Worm (Caenorhabditis elegans) whole organism, L1 larva: ENCODE measurements around the gene ZC262.4.

Experiments
- C04F5.9 ChIP-seq: sonication (generic microtip); optimal IDR thresholded peaks from 2 replicates; lab custom pipeline; 2016; ENCODE audit warnings: missing genetic modification characterization, missing compliant biosample characterization
- C34B4.2 ChIP-seq: sonication (generic microtip); optimal IDR thresholded peaks from 2 replicates; lab custom pipeline; 2017; ENCODE audit warnings: mild to moderate bottlenecking, missing genetic modification characterization, missing compliant biosample characterization
- F16B12.6 ChIP-seq: fragments of 150-350 bp; optimal IDR thresholded peaks from 2 replicates; lab custom pipeline; 2014; ENCODE audit warnings: missing biosample characterization, missing genetic modification characterization
- aha-1 ChIP-seq: fragments of 150-350 bp; optimal IDR thresholded peaks from 2 replicates; lab custom pipeline; 2014; ENCODE audit warnings: missing biosample characterization, missing genetic modification characterization
- alr-1 ChIP-seq: fragments of 200-800 bp; sonication (Bioruptor generic); optimal IDR thresholded peaks from 2 replicates; lab custom pipeline; 2018; ENCODE audit warnings: borderline replicate concordance, mild to moderate bottlenecking, missing genetic modification characterization, missing compliant biosample characterization
- blmp-1 ChIP-seq: fragments of 150-350 bp; optimal IDR thresholded peaks from 2 replicates; lab custom pipeline; 2014; ENCODE audit warnings: missing biosample characterization, missing genetic modification characterization
- ceh-8 ChIP-seq: fragments of 200-800 bp; sonication (Bioruptor generic); optimal IDR thresholded peaks from 2 replicates; lab custom pipeline; 2018; ENCODE audit warnings: mild to moderate bottlenecking, missing genetic modification characterization, moderate library complexity, missing compliant biosample characterization
- ceh-82 ChIP-seq, 3 experiments: fragments of 150-350 bp in 1 of 3; sonication (generic microtip) in 2 of 3; optimal IDR thresholded peaks; 2 replicates each; lab custom pipeline; 2014 to 2017; ENCODE audit warnings: missing biosample characterization in 3 of 3, missing genetic modification characterization in 3 of 3
- ceh-88 ChIP-seq: fragments of 200-800 bp; sonication (Bioruptor generic); IDR thresholded peaks from 2 replicates; pipeline ENCODE4 v1.3.6; 2022; ENCODE audit warnings: missing genetic modification characterization, missing compliant biosample characterization
- ceh-90 ChIP-seq: sonication (generic microtip); optimal IDR thresholded peaks from 2 replicates; lab custom pipeline; 2016; ENCODE audit warnings: missing genetic modification characterization, missing compliant biosample characterization
- dpl-1 ChIP-seq, 3 experiments: fragments of 150-350 bp in 2 of 3; sonication (generic microtip) in 1 of 3; optimal IDR thresholded peaks; 2 replicates each; lab custom pipeline; 2014 to 2017; ENCODE audit warnings: missing biosample characterization in 3 of 3, missing genetic modification characterization in 3 of 3, missing genetic modification reagents in 3 of 3
- dsc-1 ChIP-seq: sonication (generic microtip); optimal IDR thresholded peaks from 2 replicates; lab custom pipeline; 2016; ENCODE audit warnings: mild to moderate bottlenecking, missing genetic modification characterization, missing compliant biosample characterization
- efl-1 ChIP-seq, 4 experiments: fragments of 150-350 bp; optimal IDR thresholded peaks in 3 of 4; peaks in 1 of 4; 1 replicate in 1 of 4; 2 replicates in 3 of 4; lab custom pipeline; 2014; ENCODE audit warnings: missing biosample characterization in 2 of 4, missing genetic modification characterization in 2 of 4, missing genetic modification reagents in 2 of 4
- egl-27 ChIP-seq, 2 experiments: fragments of 150-350 bp in 1 of 2; sonication (generic microtip); optimal IDR thresholded peaks; 3 replicates each; lab custom pipeline; 2017 to 2018; ENCODE audit warnings: missing biosample characterization in 2 of 2, missing genetic modification characterization in 2 of 2, missing genetic modification reagents in 2 of 2
- elt-3 ChIP-seq, 6 experiments: fragments of 150-350 bp in 1 of 6; sonication (generic microtip); optimal IDR thresholded peaks; 2 replicates each; lab custom pipeline; 2017 to 2018; ENCODE audit warnings: missing biosample characterization in 6 of 6, missing genetic modification characterization in 6 of 6, inconsistent platforms in 1 of 6
- fkh-10 ChIP-seq: sonication (generic microtip); optimal IDR thresholded peaks from 2 replicates; lab custom pipeline; 2017; ENCODE audit warnings: missing biosample characterization, missing genetic modification reagents, missing genetic modification characterization
- fkh-4 ChIP-seq: sonication (generic microtip); optimal IDR thresholded peaks from 2 replicates; lab custom pipeline; 2016; ENCODE audit warnings: missing compliant biosample characterization, missing genetic modification characterization, borderline replicate concordance
- hlh-4 ChIP-seq: sonication (generic microtip); optimal IDR thresholded peaks from 2 replicates; lab custom pipeline; 2016; ENCODE audit warnings: mild to moderate bottlenecking, missing genetic modification characterization, missing compliant biosample characterization
- isw-1 ChIP-seq: fragments of 200-800 bp; sonication (Bioruptor generic); IDR thresholded peaks from 2 replicates; pipeline ENCODE4 v1.3.6; 2022; ENCODE audit warnings: missing genetic modification characterization, missing compliant biosample characterization
- lin-13 ChIP-seq: fragments of 150-350 bp; optimal IDR thresholded peaks from 2 replicates; lab custom pipeline; 2014; ENCODE audit warnings: missing biosample characterization, missing genetic modification reagents, missing genetic modification characterization
- lin-35 ChIP-seq, 2 experiments: fragments of 150-350 bp; optimal IDR thresholded peaks; 2 replicates each; lab custom pipeline; 2014; ENCODE audit warnings: missing biosample characterization in 2 of 2, missing genetic modification characterization in 2 of 2, missing genetic modification reagents in 2 of 2
- lin-39 ChIP-seq: fragments of 150-350 bp; optimal IDR thresholded peaks from 2 replicates; lab custom pipeline; 2014; ENCODE audit warnings: missing biosample characterization, missing genetic modification reagents, missing genetic modification characterization
- lsy-2 ChIP-seq, 2 experiments: fragments of 150-350 bp; optimal IDR thresholded peaks; 2 replicates each; lab custom pipeline; 2014; ENCODE audit warnings: missing biosample characterization in 2 of 2, missing genetic modification characterization in 2 of 2
- mab-9 ChIP-seq: fragments of 200-800 bp; sonication (Bioruptor generic); IDR thresholded peaks from 2 replicates; pipeline ENCODE4 v1.3.6; 2022; ENCODE audit warnings: missing genetic modification reagents, missing genetic modification characterization, missing compliant biosample characterization
- mef-2 ChIP-seq: fragments of 150-350 bp; optimal IDR thresholded peaks from 2 replicates; lab custom pipeline; 2014; ENCODE audit warnings: missing biosample characterization, missing genetic modification characterization
- nhr-11 ChIP-seq: fragments of 150-350 bp; optimal IDR thresholded peaks from 2 replicates; lab custom pipeline; 2014; ENCODE audit warnings: missing biosample characterization, missing genetic modification characterization
- nhr-12 ChIP-seq: sonication (generic microtip); optimal IDR thresholded peaks from 2 replicates; lab custom pipeline; 2017; ENCODE audit warnings: missing biosample characterization, missing genetic modification characterization
- nhr-19 ChIP-seq: fragments of 200-800 bp; sonication (Bioruptor generic); conservative IDR thresholded peaks from 2 replicates; pipeline ENCODE4 v1.3.6; 2022; ENCODE audit warnings: missing genetic modification characterization, missing compliant biosample characterization
- nhr-20 ChIP-seq: sonication (generic microtip); optimal IDR thresholded peaks from 2 replicates; lab custom pipeline; 2016; ENCODE audit warnings: mild to moderate bottlenecking, missing genetic modification characterization, missing compliant biosample characterization
- nhr-237 ChIP-seq: fragments of 150-350 bp; optimal IDR thresholded peaks from 2 replicates; lab custom pipeline; 2014; ENCODE audit warnings: missing biosample characterization, missing genetic modification characterization
- nhr-28 ChIP-seq: fragments of 150-350 bp; optimal IDR thresholded peaks from 2 replicates; lab custom pipeline; 2014; ENCODE audit warnings: missing biosample characterization, missing genetic modification characterization
- nhr-47 ChIP-seq: sonication (generic microtip); optimal IDR thresholded peaks from 2 replicates; lab custom pipeline; 2016; ENCODE audit warnings: mild to moderate bottlenecking, missing genetic modification characterization, moderate library complexity, missing compliant biosample characterization
- nhr-85 ChIP-seq: sonication (generic microtip); peaks from one replicate; lab custom pipeline; 2016; ENCODE audit warnings: missing genetic modification characterization, inconsistent platforms, missing compliant biosample characterization
- pag-3 ChIP-seq: sonication (generic microtip); optimal IDR thresholded peaks from 2 replicates; lab custom pipeline; 2017; ENCODE audit warnings: missing genetic modification characterization, mild to moderate bottlenecking, missing compliant biosample characterization, antibody characterized with exemption, borderline replicate concordance; ENCODE audit not compliant: insufficient read depth
- pax-3 ChIP-seq: fragments of 200-800 bp; sonication (Bioruptor generic); optimal IDR thresholded peaks from 2 replicates; lab custom pipeline; 2018; ENCODE audit warnings: mild to moderate bottlenecking, missing genetic modification characterization, moderate library complexity, missing compliant biosample characterization
- pqm-1 ChIP-seq: sonication (generic microtip); optimal IDR thresholded peaks from 3 replicates; lab custom pipeline; 2017; ENCODE audit warnings: missing biosample characterization, missing genetic modification characterization
- rnt-1 ChIP-seq: sonication (generic microtip); optimal IDR thresholded peaks from 2 replicates; lab custom pipeline; 2016; ENCODE audit warnings: mild to moderate bottlenecking, missing genetic modification characterization, moderate library complexity, missing compliant biosample characterization
- skn-1 ChIP-seq: fragments of 150-350 bp; optimal IDR thresholded peaks from 2 replicates; lab custom pipeline; 2014; ENCODE audit warnings: missing biosample characterization, missing genetic modification characterization
- sox-4 ChIP-seq: sonication (generic microtip); optimal IDR thresholded peaks from 2 replicates; lab custom pipeline; 2016; ENCODE audit warnings: missing genetic modification characterization, missing compliant biosample characterization
- unc-62 ChIP-seq: fragments of 150-350 bp; optimal IDR thresholded peaks from 2 replicates; lab custom pipeline; 2014; ENCODE audit warnings: missing biosample characterization, missing genetic modification reagents, missing genetic modification characterization
- unc-86 ChIP-seq: sonication (generic microtip); optimal IDR thresholded peaks from 2 replicates; lab custom pipeline; 2016; ENCODE audit warnings: missing genetic modification characterization, missing compliant biosample characterization
- zip-4 ChIP-seq: fragments of 200-800 bp; sonication (Bioruptor generic); optimal IDR thresholded peaks from 2 replicates; lab custom pipeline; 2018; ENCODE audit warnings: mild to moderate bottlenecking, missing genetic modification characterization, moderate library complexity, missing compliant biosample characterization
- ztf-11 ChIP-seq, 2 experiments: sonication (generic microtip); optimal IDR thresholded peaks; 2 replicates each; lab custom pipeline; 2016 to 2017; ENCODE audit warnings: missing genetic modification characterization in 2 of 2, missing biosample characterization in 1 of 2, missing compliant biosample characterization in 1 of 2

Gene ZC262.4

DNA sequence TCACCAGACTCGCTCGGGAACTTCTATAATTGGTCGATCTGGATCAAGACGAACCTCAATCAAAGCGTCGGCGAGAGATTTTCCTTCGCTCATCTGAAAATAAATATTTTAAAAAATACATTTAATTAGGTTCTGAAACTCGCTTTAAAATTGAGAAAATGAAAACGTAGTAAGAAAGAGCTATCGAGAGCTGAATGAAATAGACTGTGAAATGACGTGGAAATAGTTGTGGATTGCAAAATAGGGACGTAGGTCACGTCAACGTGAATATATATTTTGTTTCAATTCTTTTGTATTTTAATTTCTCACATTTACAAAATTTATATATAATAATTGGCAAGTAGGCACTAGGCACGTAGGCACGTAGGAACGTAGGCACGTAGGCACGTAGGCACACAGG lies at the start of gene ZC262.4:
Gene ZC262.4 (minus strand): TSS at position 101 of the 400 bp plus-strand sequence.
- no peak for TF ChIP-seq pag-3 (tag; lab: Kevin White, UChicago)
- no peak for TF ChIP-seq nhr-20 (tag; lab: Kevin White, UChicago)
- TF ChIP-seq nhr-47 (tag; lab: Kevin White, UChicago): no peak
- TF ChIP-seq unc-86 (tag; lab: Kevin White, UChicago): no peak
- no peak for TF ChIP-seq egl-27 (tag; optimal IDR thresholded peaks at IDR 0.05; lab: Kevin White, UChicago)
- no peak for TF ChIP-seq F16B12.6
- TF ChIP-seq alr-1: no peak
- TF ChIP-seq mab-9 (GFP tag; lab: Robert Waterston, UW): no peak
- TF ChIP-seq lsy-2 (tag; optimal IDR thresholded peaks at IDR 0.05; lab: Kevin White, UChicago): no peak
- TF ChIP-seq skn-1: no peak
- TF ChIP-seq ceh-88: no peak
- no peak for TF ChIP-seq pqm-1
- TF ChIP-seq dpl-1 (GFP tag; optimal IDR thresholded peaks at IDR 0.05; lab: Kevin White, UChicago): no peak
- TF ChIP-seq nhr-12 (tag; lab: Kevin White, UChicago): no peak
- TF ChIP-seq ztf-11 (tag; optimal IDR thresholded peaks at IDR 0.05; lab: Kevin White, UChicago): no peak
- no peak for TF ChIP-seq mef-2 (tag; lab: Kevin White, UChicago)

DNA sequence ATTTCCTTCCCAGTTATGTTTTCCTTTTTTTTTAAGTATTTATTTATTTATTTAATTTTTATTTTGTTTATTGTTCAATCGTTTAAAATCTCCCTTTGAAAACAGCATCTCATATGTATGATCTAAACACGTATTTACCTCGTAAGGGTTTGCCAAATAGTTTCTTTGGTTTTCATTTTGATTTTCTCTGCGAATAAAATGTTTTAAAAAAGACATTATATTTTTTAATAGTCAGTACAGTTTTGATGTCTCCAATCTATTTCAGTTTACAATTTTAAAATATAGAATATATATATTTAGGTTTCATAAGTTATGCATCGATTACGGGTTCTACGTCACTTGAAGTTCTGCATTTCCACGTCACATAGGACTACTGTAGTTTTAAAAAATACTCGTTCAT lies 46.3 kb upstream of the ZC262.4 start, which contains the start of gene R05D3.12:
Gene R05D3.12 (plus strand): TSS at position 301 of the 400 bp plus-strand sequence.
- no peak for TF ChIP-seq ceh-82 (tag; optimal IDR thresholded peaks at IDR 0.05; lab: Kevin White, UChicago)
- no peak for TF ChIP-seq C04F5.9 (tag; lab: Kevin White, UChicago)
- no peak for TF ChIP-seq nhr-47 (tag; lab: Kevin White, UChicago)
- TF ChIP-seq unc-62 (GFP tag; lab: Kevin White, UChicago): no peak
- TF ChIP-seq rnt-1: no peak
- TF ChIP-seq lin-39 (tag; lab: Kevin White, UChicago): no peak
- no peak for TF ChIP-seq dpl-1 (GFP tag; optimal IDR thresholded peaks at IDR 0.05; lab: Kevin White, UChicago)

DNA sequence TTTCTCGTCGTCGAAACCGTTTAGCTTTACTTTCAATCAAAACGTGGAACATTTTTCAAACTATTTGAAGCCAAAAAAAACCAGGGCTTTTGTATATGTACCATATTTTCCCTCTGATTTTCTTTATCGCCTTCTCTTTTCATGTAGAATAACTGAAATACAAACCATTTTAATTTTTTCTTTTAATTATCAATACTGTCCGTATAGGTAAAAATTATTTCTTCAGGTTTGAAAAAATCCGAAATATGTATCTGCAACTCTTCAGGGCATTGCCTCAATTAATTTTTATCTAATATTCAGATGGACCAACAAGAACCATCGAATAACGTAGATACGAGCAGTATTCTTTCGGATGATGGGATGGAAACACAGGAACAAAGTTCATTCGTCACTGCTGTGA lies 40.7 kb upstream of the ZC262.4 start, which contains the start of gene met-2:
Gene met-2 (plus strand): TSS at position 301 of the 400 bp plus-strand sequence.
- TF ChIP-seq pax-3 (tag; lab: Kevin White, UChicago) (no peak), hlh-4 (no peak), elt-3 (tag; optimal IDR thresholded peaks at IDR 0.05; lab: Kevin White, UChicago) (no peak), efl-1 (optimal IDR thresholded peaks at IDR 0.05; lab: Kevin White, UChicago) (no peak), efl-1 (GFP tag; optimal IDR thresholded peaks at IDR 0.05 in 1 of 2; lab: Kevin White, UChicago) (peak in 1 of 2 experiments; percentile 26)

DNA sequence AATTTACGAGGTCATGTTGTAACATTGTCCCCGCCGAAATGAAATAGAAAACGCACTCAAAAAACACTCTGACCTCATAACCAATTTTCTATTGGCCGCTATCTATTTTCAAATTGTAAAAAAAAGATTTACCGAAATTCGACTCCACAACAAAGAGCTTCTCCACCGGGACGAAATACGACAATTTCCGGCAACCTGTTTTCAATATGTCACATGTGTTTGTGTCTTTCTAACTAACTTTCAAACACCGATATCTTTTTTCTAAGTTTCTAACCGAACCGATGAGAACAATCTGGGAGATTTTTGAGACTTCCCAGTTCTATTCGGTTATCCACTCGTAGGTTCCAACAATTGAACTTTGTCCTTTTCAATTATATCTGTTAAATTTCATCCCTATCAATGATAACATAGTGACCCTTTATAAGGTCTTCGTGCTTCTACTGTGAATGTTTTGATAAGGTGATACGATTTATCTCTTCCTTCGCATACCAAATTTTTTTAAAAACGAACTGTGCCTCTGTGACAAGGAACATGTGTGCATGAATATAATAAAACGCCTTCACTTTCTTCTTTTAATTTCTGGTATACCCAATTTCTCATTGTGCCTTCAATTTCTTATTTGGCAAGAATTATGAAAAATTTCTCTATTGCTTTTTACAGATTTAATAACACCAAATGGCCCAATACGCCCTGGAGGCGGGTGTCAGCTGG lies 37.4 kb upstream of the ZC262.4 start, which contains the start of gene lmbr-1:
Gene lmbr-1 (plus strand): TSS at position 661 of the 711 bp plus-strand sequence.
- no peak for TF ChIP-seq ceh-90 (tag; lab: Kevin White, UChicago)
- TF ChIP-seq lin-13 (GFP tag; lab: Kevin White, UChicago): no peak
- TF ChIP-seq lin-35 (GFP tag; optimal IDR thresholded peaks at IDR 0.05; lab: Kevin White, UChicago): no peak
- peak; percentile 13 for TF ChIP-seq nhr-85 (tag; lab: Kevin White, UChicago)
- no peak for TF ChIP-seq sox-4 (tag; lab: Kevin White, UChicago)
- TF ChIP-seq ceh-88: no peak
- peak; percentile 93 for TF ChIP-seq dsc-1 (tag; lab: Kevin White, UChicago)
- TF ChIP-seq nhr-11 (tag; lab: Kevin White, UChicago): no peak
- no peak for TF ChIP-seq aha-1 (tag; lab: Kevin White, UChicago)
- TF ChIP-seq lsy-2 (tag; optimal IDR thresholded peaks at IDR 0.05; lab: Kevin White, UChicago): no peak
- no peak for TF ChIP-seq nhr-19
- TF ChIP-seq mef-2 (tag; lab: Kevin White, UChicago): no peak
- TF ChIP-seq blmp-1 (tag; lab: Kevin White, UChicago): peak; percentile 25
- no peak for TF ChIP-seq ceh-82 (tag; optimal IDR thresholded peaks at IDR 0.05; lab: Kevin White, UChicago)
- TF ChIP-seq zip-4 (GFP tag; lab: Kevin White, UChicago): no peak
- TF ChIP-seq fkh-4 (tag; lab: Kevin White, UChicago): peak; percentile 58
- TF ChIP-seq fkh-10 (GFP tag; lab: Kevin White, UChicago): no peak
- TF ChIP-seq ceh-8 (GFP tag; lab: Kevin White, UChicago): no peak
- TF ChIP-seq nhr-20 (tag; lab: Kevin White, UChicago): no peak
- TF ChIP-seq hlh-4: no peak
- TF ChIP-seq efl-1 (optimal IDR thresholded peaks at IDR 0.05; lab: Kevin White, UChicago): no peak
- TF ChIP-seq efl-1 (GFP tag; optimal IDR thresholded peaks at IDR 0.05 in 1 of 2; lab: Kevin White, UChicago): peak in 1 of 2 experiments; percentile 46
- TF ChIP-seq C34B4.2: no peak
- TF ChIP-seq nhr-237: no peak
- TF ChIP-seq nhr-28 (tag; lab: Kevin White, UChicago): no peak
- no peak for TF ChIP-seq alr-1
- TF ChIP-seq C04F5.9 (tag; lab: Kevin White, UChicago): no peak
- no peak for TF ChIP-seq isw-1 (GFP tag; lab: Robert Waterston, UW)
